Fruit fly (Drosophila melanogaster) whole organism, prepupa: ENCODE results near the gene CG43965.

Source experiments
- CG10631 ChIP-seq: fragments of 200-800 bp; sonication (Bioruptor generic); optimal IDR thresholded peaks from 2 replicates; lab custom pipeline; 2016; ENCODE audit warnings: missing biosample characterization, missing genetic modification characterization
- CG10669 ChIP-seq: fragments of 200-800 bp; sonication (Bioruptor generic); optimal IDR thresholded peaks from 3 replicates; lab custom pipeline; 2018; ENCODE audit warnings: missing biosample characterization, mild to moderate bottlenecking, missing genetic modification characterization, moderate library complexity
- CG15336 ChIP-seq: fragments of 200-800 bp; sonication (Bioruptor generic); IDR thresholded peaks from 2 replicates; pipeline ENCODE4 v1.3.6; 2022; ENCODE audit warnings: missing biosample characterization, missing genetic modification characterization
- CG1621 ChIP-seq: fragments of 200-800 bp; sonication (Bioruptor generic); optimal IDR thresholded peaks from 3 replicates; lab custom pipeline; 2018; ENCODE audit warnings: missing biosample characterization, mild to moderate bottlenecking, missing genetic modification characterization
- CG16779 ChIP-seq: fragments of 200-800 bp; sonication (Bioruptor generic); optimal IDR thresholded peaks from 3 replicates; lab custom pipeline; 2017; ENCODE audit warnings: missing biosample characterization, mild to moderate bottlenecking, missing genetic modification characterization
- CG3032 ChIP-seq: fragments of 200-800 bp; optimal IDR thresholded peaks from 2 replicates; lab custom pipeline; 2019; ENCODE audit warnings: missing biosample characterization, mild to moderate bottlenecking, missing genetic modification characterization, moderate library complexity
- CG32006 ChIP-seq: fragments of 200-800 bp; sonication (Bioruptor generic); optimal IDR thresholded peaks from 3 replicates; lab custom pipeline; 2017; ENCODE audit warnings: missing biosample characterization, mild to moderate bottlenecking, missing genetic modification characterization
- CG34406 ChIP-seq: fragments of 200-800 bp; sonication (Bioruptor generic); optimal IDR thresholded peaks from 3 replicates; lab custom pipeline; 2016; ENCODE audit warnings: missing biosample characterization, missing genetic modification characterization
- CG3919 ChIP-seq: fragments of 200-800 bp; sonication (Bioruptor generic); optimal IDR thresholded peaks from 3 replicates; lab custom pipeline; 2016; ENCODE audit warnings: missing biosample characterization, missing genetic modification characterization
- CG4318 ChIP-seq: fragments of 200-800 bp; sonication (Bioruptor generic); optimal IDR thresholded peaks from 3 replicates; lab custom pipeline; 2017; ENCODE audit warnings: missing biosample characterization, mild to moderate bottlenecking, missing genetic modification characterization
- CG6163 ChIP-seq: fragments of 200-800 bp; sonication (Bioruptor generic); IDR thresholded peaks from 3 replicates; pipeline ENCODE4 v1.3.6; 2022; ENCODE audit warnings: missing biosample characterization, missing genetic modification characterization
- CG6276 ChIP-seq: fragments of 200-800 bp; sonication (Bioruptor generic); optimal IDR thresholded peaks from 2 replicates; lab custom pipeline; 2017; ENCODE audit warnings: missing biosample characterization, mild to moderate bottlenecking, missing genetic modification characterization
- CG6792 ChIP-seq: fragments of 200-800 bp; sonication (Bioruptor generic); optimal IDR thresholded peaks from 3 replicates; lab custom pipeline; 2016; ENCODE audit warnings: missing biosample characterization, missing genetic modification characterization
- CG6808 ChIP-seq: fragments of 200-800 bp; sonication (Bioruptor generic); optimal IDR thresholded peaks from 3 replicates; lab custom pipeline; 2017; ENCODE audit warnings: missing biosample characterization, missing genetic modification characterization, mild to moderate bottlenecking, moderate library complexity, missing genetic modification reagents
- CG6854 ChIP-seq: fragments of 200-800 bp; sonication (Bioruptor generic); optimal IDR thresholded peaks from 2 replicates; lab custom pipeline; 2017; ENCODE audit warnings: missing biosample characterization, mild to moderate bottlenecking, missing genetic modification characterization
- CG7368 ChIP-seq: fragments of 200-800 bp; sonication (Bioruptor generic); optimal IDR thresholded peaks from 3 replicates; lab custom pipeline; 2016; ENCODE audit warnings: missing biosample characterization, missing genetic modification characterization
- CG8119 ChIP-seq: fragments of 200-800 bp; sonication (Bioruptor generic); IDR thresholded peaks from 3 replicates; pipeline ENCODE4 v1.3.6; 2022; ENCODE audit warnings: missing biosample characterization, missing genetic modification characterization
- CG8319 ChIP-seq: fragments of 200-800 bp; sonication (Bioruptor generic); optimal IDR thresholded peaks from 3 replicates; lab custom pipeline; 2016; ENCODE audit warnings: missing biosample characterization, missing genetic modification characterization
- CG8632 ChIP-seq: fragments of 200-800 bp; sonication (Bioruptor generic); optimal IDR thresholded peaks from 3 replicates; lab custom pipeline; 2016; ENCODE audit warnings: missing biosample characterization, missing genetic modification characterization
- Eip78C ChIP-seq: fragments of 200-800 bp; sonication (Bioruptor generic); peaks from one replicate; lab custom pipeline; 2016; ENCODE audit warnings: missing biosample characterization, missing genetic modification characterization
- Eip93F ChIP-seq: fragments of 200-800 bp; sonication (Bioruptor generic); optimal IDR thresholded peaks from 2 replicates; lab custom pipeline; 2016; ENCODE audit warnings: missing biosample characterization, mild to moderate bottlenecking, missing genetic modification characterization
- Ets96B ChIP-seq: fragments of 200-800 bp; optimal IDR thresholded peaks from 2 replicates; lab custom pipeline; 2019; ENCODE audit warnings: missing biosample characterization, mild to moderate bottlenecking, missing genetic modification characterization, moderate library complexity
- Hr38 ChIP-seq: sonication (Bioruptor generic); optimal IDR thresholded peaks from 2 replicates; lab custom pipeline; 2016; ENCODE audit warnings: missing biosample characterization, missing genetic modification characterization
- Hr39 ChIP-seq: fragments of 200-800 bp; sonication (Bioruptor generic); optimal IDR thresholded peaks from 2 replicates; lab custom pipeline; 2016; ENCODE audit warnings: missing biosample characterization, missing genetic modification characterization
- Hr4 ChIP-seq: fragments of 200-800 bp; sonication (Bioruptor generic); optimal IDR thresholded peaks from 3 replicates; lab custom pipeline; 2016; ENCODE audit warnings: missing biosample characterization, missing genetic modification characterization
- Lpt ChIP-seq: fragments of 200-800 bp; sonication (Bioruptor generic); optimal IDR thresholded peaks from 3 replicates; lab custom pipeline; 2016; ENCODE audit warnings: missing biosample characterization, missing genetic modification characterization
- OdsH ChIP-seq: fragments of 200-800 bp; sonication (Bioruptor generic); optimal IDR thresholded peaks from 3 replicates; lab custom pipeline; 2016; ENCODE audit warnings: missing biosample characterization, missing genetic modification characterization
- Smox ChIP-seq: fragments of 200-800 bp; sonication (Bioruptor generic); optimal IDR thresholded peaks from 3 replicates; lab custom pipeline; 2016; ENCODE audit warnings: missing biosample characterization, missing genetic modification characterization
- Sox15 ChIP-seq: fragments of 200-800 bp; sonication (Bioruptor generic); optimal IDR thresholded peaks from 3 replicates; lab custom pipeline; 2016; ENCODE audit warnings: missing biosample characterization, missing genetic modification characterization
- achi ChIP-seq: fragments of 200-800 bp; sonication (Bioruptor generic); optimal IDR thresholded peaks from 3 replicates; lab custom pipeline; 2016; ENCODE audit warnings: missing biosample characterization, missing genetic modification characterization
- acj6 ChIP-seq: fragments of 200-800 bp; sonication (Bioruptor generic); optimal IDR thresholded peaks from 3 replicates; lab custom pipeline; 2016; ENCODE audit warnings: missing biosample characterization, missing genetic modification characterization
- cyc ChIP-seq: fragments of 200-800 bp; sonication (Bioruptor generic); optimal IDR thresholded peaks from 3 replicates; lab custom pipeline; 2016; ENCODE audit warnings: missing biosample characterization, missing genetic modification characterization
- dac ChIP-seq: fragments of 200-800 bp; sonication (Bioruptor generic); optimal IDR thresholded peaks from 2 replicates; lab custom pipeline; 2017; ENCODE audit warnings: missing biosample characterization, mild to moderate bottlenecking, missing genetic modification characterization
- dsx ChIP-seq: fragments of 200-800 bp; optimal IDR thresholded peaks from 3 replicates; lab custom pipeline; 2019; ENCODE audit warnings: missing biosample characterization, mild to moderate bottlenecking, missing genetic modification characterization, moderate library complexity; ENCODE audit not compliant: poor library complexity, severe bottlenecking
- eg ChIP-seq: fragments of 200-800 bp; sonication (Bioruptor generic); IDR thresholded peaks from 3 replicates; pipeline ENCODE4 v1.3.6; 2022; ENCODE audit warnings: missing biosample characterization, missing genetic modification characterization
- esn ChIP-seq: fragments of 200-800 bp; sonication (Bioruptor generic); optimal IDR thresholded peaks from 2 replicates; lab custom pipeline; 2016; ENCODE audit warnings: missing biosample characterization, mild to moderate bottlenecking, missing genetic modification characterization, moderate library complexity
- fd85E ChIP-seq: fragments of 200-800 bp; sonication (Bioruptor generic); optimal IDR thresholded peaks from 3 replicates; lab custom pipeline; 2016; ENCODE audit warnings: missing biosample characterization, missing genetic modification characterization
- lz ChIP-seq: fragments of 200-800 bp; sonication (Bioruptor generic); optimal IDR thresholded peaks from 3 replicates; lab custom pipeline; 2016; ENCODE audit warnings: missing biosample characterization, missing genetic modification characterization
- pdm3 ChIP-seq: fragments of 200-800 bp; sonication (Bioruptor generic); optimal IDR thresholded peaks from 3 replicates; lab custom pipeline; 2016; ENCODE audit warnings: missing biosample characterization, missing genetic modification characterization
- salr ChIP-seq, 2 experiments: fragments of 200-800 bp; sonication (Bioruptor generic); optimal IDR thresholded peaks; 3 replicates each; lab custom pipeline; 2016 to 2018; ENCODE audit warnings: missing biosample characterization in 2 of 2, missing genetic modification characterization in 2 of 2, mild to moderate bottlenecking in 1 of 2
- spab ChIP-seq: fragments of 200-800 bp; sonication (Bioruptor generic); optimal IDR thresholded peaks from 2 replicates; lab custom pipeline; 2017; ENCODE audit warnings: missing biosample characterization, mild to moderate bottlenecking, missing genetic modification characterization, missing genetic modification reagents
- svp ChIP-seq: fragments of 200-800 bp; sonication (Bioruptor generic); peaks from one replicate; lab custom pipeline; 2016; ENCODE audit warnings: missing biosample characterization, missing genetic modification characterization
- vri ChIP-seq: fragments of 200-800 bp; sonication (Bioruptor generic); optimal IDR thresholded peaks from 3 replicates; lab custom pipeline; 2016; ENCODE audit warnings: missing biosample characterization, mild to moderate bottlenecking, missing genetic modification characterization

CG43965 gene

DNA sequence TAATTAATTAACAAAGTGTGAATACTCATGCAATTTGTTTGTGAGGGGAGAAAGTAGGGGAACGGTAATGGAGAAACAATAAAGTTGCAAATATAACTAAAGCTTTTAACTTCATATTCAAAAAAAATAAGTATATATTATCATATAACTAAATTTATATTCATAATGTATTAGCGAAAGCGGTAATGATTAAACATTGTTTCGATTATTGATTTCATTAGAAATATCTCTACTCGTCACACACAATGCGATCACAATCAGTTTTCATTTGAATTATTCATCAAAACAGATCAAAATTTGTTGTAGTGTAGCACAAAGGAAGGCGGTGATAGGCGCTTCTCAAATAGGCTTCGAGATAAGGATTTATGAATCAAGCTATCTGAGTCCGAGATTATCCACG lies 30.1 kb upstream of the CG43965 start, which contains the start of gene CG6576:
TSS of gene CG6576 (plus strand) at position 301 of the 400 bp plus-strand sequence.
- peak; percentile 35 for TF ChIP-seq svp
- no peak for TF ChIP-seq dsx (GFP tag; lab: Kevin White, UChicago)
- TF ChIP-seq, all 60 proteins: peak for 1

DNA sequence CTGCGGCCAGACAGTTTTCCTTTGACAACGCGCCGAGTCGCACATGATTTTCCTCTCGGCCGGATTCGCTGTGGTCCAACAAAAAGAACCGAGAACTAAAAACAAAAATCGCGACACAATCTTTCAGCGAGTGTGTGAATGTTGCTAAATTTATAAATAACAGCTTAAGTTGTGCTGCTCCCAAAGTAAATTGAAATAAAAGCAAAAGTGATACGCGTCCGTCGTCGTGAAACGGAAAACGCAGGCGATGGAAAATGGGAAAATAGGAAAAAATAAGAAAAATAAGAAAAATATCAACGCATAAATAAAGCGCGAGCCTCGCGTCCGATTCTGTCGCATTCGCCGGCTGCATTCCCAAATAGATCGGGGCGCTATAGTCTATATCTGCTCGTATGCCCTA lies 28.0 kb upstream of the CG43965 start, which contains the start of gene Fhos:
TSS of gene Fhos (plus strand) at position 28 of the 400 bp plus-strand sequence.
- TF ChIP-seq CG15336 (GFP tag; lab: Robert Waterston, UW) (peak; percentile 59), Eip78C (peak; percentile 50), fd85E (GFP tag; lab: Kevin White, UChicago) (no peak), acj6 (GFP tag; lab: Kevin White, UChicago) (no peak), CG8119 (GFP tag; lab: Robert Waterston, UW) (peak; percentile 49; the same call in 1 of the 3 replicates), Hr39 (GFP tag; lab: Kevin White, UChicago) (no peak), svp (no peak), CG6276 (peak; percentile 29), CG16779 (tag; lab: Kevin White, UChicago) (peak; percentile 13), CG6163 (GFP tag; lab: Robert Waterston, UW) (0 out of 3 replicates have a peak, but pooled peaks have one; percentile 9)

DNA sequence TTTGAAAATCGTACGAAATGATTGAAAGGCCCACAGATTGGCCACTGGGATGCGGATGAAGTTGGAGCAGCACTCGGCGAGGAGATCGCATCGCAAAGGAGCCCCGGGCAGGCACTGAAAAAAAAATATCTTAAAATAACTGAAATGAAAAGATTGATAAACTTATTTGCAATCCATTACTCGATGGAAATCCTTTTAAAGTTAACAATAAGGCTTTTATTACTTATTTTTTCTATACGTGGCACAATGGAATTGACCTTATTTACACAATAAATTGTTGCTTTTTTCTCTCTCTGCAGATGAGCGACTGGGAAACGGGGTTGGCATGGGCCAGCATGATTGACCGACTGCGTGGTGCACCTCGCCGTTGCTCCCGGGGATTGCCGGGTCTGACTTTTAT lies 25.7 kb upstream of the CG43965 start:
- TF ChIP-seq Lpt (GFP tag; lab: Kevin White, UChicago) (peak; percentile 56), Hr4 (peak; percentile 57), CG3919 (GFP tag; lab: Kevin White, UChicago) (peak; percentile 27), CG6792 (GFP tag; lab: Kevin White, UChicago) (no peak), CG32006 (GFP tag; lab: Kevin White, UChicago) (peak; percentile 70), dac (GFP tag; lab: Kevin White, UChicago) (peak; percentile 38), CG10631 (GFP tag; lab: Kevin White, UChicago) (peak; percentile 14), CG8632 (GFP tag; lab: Kevin White, UChicago) (no peak), cyc (GFP tag; lab: Kevin White, UChicago) (peak; percentile 5), Sox15 (GFP tag; lab: Kevin White, UChicago) (peak; percentile 4), pdm3 (peak; percentile 9), CG6276 (peak; percentile 71), CG1621 (tag; lab: Kevin White, UChicago) (no peak), eg (GFP tag; lab: Robert Waterston, UW) (peak; percentile 77), achi (GFP tag; lab: Kevin White, UChicago) (peak; percentile 18), CG3032 (tag; lab: Kevin White, UChicago) (no peak), CG4318 (GFP tag; lab: Kevin White, UChicago) (peak; percentile 22), CG7368 (no peak), Eip78C (peak; percentile 57), OdsH (GFP tag; lab: Kevin White, UChicago) (peak; percentile 21), spab (GFP tag; lab: Kevin White, UChicago) (no peak), CG10669 (GFP tag; lab: Kevin White, UChicago) (no peak), CG6163 (GFP tag; lab: Robert Waterston, UW) (peak; percentile 70), CG8119 (GFP tag; lab: Robert Waterston, UW) (peak; percentile 77), CG15336 (GFP tag; lab: Robert Waterston, UW) (peak; percentile 81)

DNA sequence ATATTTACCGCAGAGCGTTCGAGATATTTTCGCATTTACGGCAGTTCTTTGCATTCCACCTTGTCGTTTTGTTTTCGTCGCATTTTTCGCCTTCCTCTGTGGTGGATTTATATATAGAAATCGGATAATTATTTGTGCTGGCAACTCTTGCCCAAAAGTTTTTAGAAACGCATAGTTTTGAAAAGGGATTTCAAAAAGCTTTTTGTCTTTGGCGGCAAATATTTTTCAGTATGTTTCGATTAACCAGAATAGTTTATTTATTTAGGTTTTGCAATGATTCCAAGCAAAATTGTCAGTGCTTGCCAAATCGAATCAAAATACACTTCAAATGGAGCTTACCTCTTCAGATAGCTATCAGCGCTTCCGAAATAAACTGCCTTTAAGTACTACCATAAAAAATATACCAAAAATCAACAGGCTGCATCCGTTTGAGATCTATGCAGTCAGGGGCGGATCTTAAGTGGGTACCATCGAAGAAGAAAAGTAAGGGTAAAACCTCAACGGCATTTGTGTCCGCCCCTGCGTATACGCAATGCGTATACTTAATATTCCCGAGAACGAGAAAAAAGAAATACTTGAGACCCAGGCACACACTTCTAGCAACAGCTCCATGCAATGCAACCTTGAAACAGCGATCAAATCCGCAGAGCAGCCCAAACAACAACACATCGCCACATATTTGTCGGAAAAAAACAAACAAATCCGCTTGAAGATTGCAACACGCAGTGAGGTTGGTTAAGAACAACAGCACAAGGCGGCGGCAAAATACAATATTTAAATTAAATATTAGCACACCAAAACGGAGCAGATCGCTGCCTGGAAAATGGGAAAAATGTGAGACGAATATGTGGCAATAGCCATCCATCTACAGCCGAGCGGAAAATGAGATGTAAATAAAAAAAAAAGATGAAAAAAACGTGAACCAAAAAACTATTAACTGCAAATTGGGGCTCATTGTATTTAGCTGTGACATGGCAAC lies 24.4 kb upstream of the CG43965 start, which contains the start of gene CG13306:
TSS of gene CG13306 (minus strand) at position 51 of the 979 bp plus-strand sequence.
- TF ChIP-seq dac (GFP tag; lab: Kevin White, UChicago) = no peak
- TF ChIP-seq pdm3 = no peak
- no peak for TF ChIP-seq CG6808 (GFP tag; lab: Kevin White, UChicago)
- no peak for TF ChIP-seq Hr38 (GFP tag; lab: Kevin White, UChicago)
- TF ChIP-seq CG7368 = no peak
- no peak for TF ChIP-seq Eip93F (GFP tag; lab: Kevin White, UChicago)
- no peak for TF ChIP-seq vri
- no peak for TF ChIP-seq svp
- no peak for TF ChIP-seq Smox (GFP tag; lab: Kevin White, UChicago)
- no peak for TF ChIP-seq CG8319
- TF ChIP-seq lz (GFP tag; lab: Kevin White, UChicago) = no peak
- no peak for TF ChIP-seq CG6854 (GFP tag; lab: Kevin White, UChicago)
- TF ChIP-seq Ets96B (tag; lab: Kevin White, UChicago) = no peak
- no peak for TF ChIP-seq CG34406
- TF ChIP-seq cyc (GFP tag; lab: Kevin White, UChicago) = no peak
- no peak for TF ChIP-seq salr (GFP tag; optimal IDR thresholded peaks at IDR 0.05; lab: Kevin White, UChicago)
- TF ChIP-seq esn (GFP tag; lab: Kevin White, UChicago) = no peak
